Worm (Caenorhabditis elegans): ENCODE measurements around the gene mtm-6.

DNA sequence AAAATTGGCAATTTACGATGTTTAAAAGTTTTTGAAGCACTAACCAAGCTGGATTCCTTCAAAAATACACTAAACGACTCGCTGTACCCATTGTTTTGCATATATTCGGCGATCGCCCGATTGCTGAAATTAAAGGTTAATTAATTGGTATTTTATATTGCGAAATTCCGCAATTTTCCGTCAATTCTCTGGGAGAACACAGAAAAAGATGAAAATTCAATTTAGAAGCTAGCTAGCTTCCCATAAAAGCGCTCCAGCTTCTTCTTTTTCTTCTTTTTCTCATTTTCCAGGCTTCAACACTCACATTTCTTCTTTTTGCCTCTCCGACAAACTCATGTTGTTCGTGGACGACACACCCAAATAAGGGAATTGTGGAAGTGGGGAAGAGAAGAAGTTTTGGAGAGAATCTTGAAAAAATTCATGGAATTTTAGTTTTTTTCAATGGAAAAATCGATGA, 29.4 kb downstream of the mtm-6 start, which contains the start of gene lis-1:
- TF ChIP-seq skn-1 (tag; optimal IDR thresholded peaks at IDR 0.05) (no peak), elt-2 (tag; optimal IDR thresholded peaks at IDR 0.05) (no peak), C34B4.2 (tag; optimal IDR thresholded peaks at IDR 0.05) (no peak), aly-2 (tag; optimal IDR thresholded peaks at IDR 0.05) (no peak)
